Worm (Caenorhabditis elegans) whole organism, L4/young adult: Measurements from ENCODE around the gene fum-1.

Experiments
- W03F9.2 ChIP-seq: fragments of 150-350 bp; optimal IDR thresholded peaks from 2 replicates; lab custom pipeline; 2014; ENCODE audit warnings: missing biosample characterization, missing genetic modification characterization
- dao-5 ChIP-seq: sonication (generic microtip); optimal IDR thresholded peaks from 2 replicates; lab custom pipeline; 2016; ENCODE audit warnings: missing genotype, missing genetic modification characterization, moderate library complexity, missing compliant biosample characterization
- him-1 ChIP-seq: sonication (generic microtip); optimal IDR thresholded peaks from 2 replicates; lab custom pipeline; 2016; ENCODE audit warnings: missing genotype, missing genetic modification reagents, missing genetic modification characterization, missing compliant biosample characterization

- TF ChIP-seq him-1 (no peak), W03F9.2 (no peak), dao-5 (tag; lab: Kevin White, UChicago) (no peak)
Observed at ce11 chrIII:7497782-7498266, 32.4 kb downstream of the fum-1 start, which contains the start of gene cgh-1.
